Worm (Caenorhabditis elegans) whole organism, early embryonic: ENCODE data around the gene wdr-83.

ENCODE experiments used
- B0310.2 ChIP-seq: sonication (generic microtip); optimal IDR thresholded peaks from 2 replicates; lab custom pipeline; 2016; ENCODE audit warnings: mild to moderate bottlenecking, missing genetic modification characterization, missing compliant biosample characterization
- aly-1 ChIP-seq: sonication (generic microtip); optimal IDR thresholded peaks from 2 replicates; lab custom pipeline; 2016; ENCODE audit warnings: missing genetic modification characterization, missing compliant biosample characterization
- ama-1 ChIP-seq: fragments of 150-350 bp; optimal IDR thresholded peaks from 2 replicates; lab custom pipeline; 2014
- ets-7 ChIP-seq: sonication (generic microtip); optimal IDR thresholded peaks from 2 replicates; lab custom pipeline; 2016; ENCODE audit warnings: missing genotype, missing genetic modification characterization, missing compliant biosample characterization
- flt-1 ChIP-seq: fragments of 200-800 bp; sonication (Bioruptor generic); IDR thresholded peaks from 2 replicates; pipeline ENCODE4 v1.3.6; 2022; ENCODE audit warnings: missing genetic modification characterization, missing compliant biosample characterization
- sea-1 ChIP-seq: fragments of 200-800 bp; sonication (Bioruptor generic); conservative IDR thresholded peaks from 2 replicates; pipeline ENCODE4 v1.3.6; 2022; ENCODE audit warnings: missing genetic modification characterization, missing compliant biosample characterization

ce11 chrII:5056254-5056653 lies 24.7 kb upstream of the wdr-83 start:
- TF ChIP-seq ama-1 (lab: Kevin White, UChicago) (no peak), flt-1 (GFP tag; lab: Robert Waterston, UW) (no peak), B0310.2 (no peak), ets-7 (tag; lab: Kevin White, UChicago) (no peak), sea-1 (GFP tag; lab: Robert Waterston, UW) (no peak), aly-1 (tag; lab: Kevin White, UChicago) (no peak)
